Worm (Caenorhabditis elegans): ENCODE measurements around the gene F10D7.4.

The F10D7.4 gene

DNA sequence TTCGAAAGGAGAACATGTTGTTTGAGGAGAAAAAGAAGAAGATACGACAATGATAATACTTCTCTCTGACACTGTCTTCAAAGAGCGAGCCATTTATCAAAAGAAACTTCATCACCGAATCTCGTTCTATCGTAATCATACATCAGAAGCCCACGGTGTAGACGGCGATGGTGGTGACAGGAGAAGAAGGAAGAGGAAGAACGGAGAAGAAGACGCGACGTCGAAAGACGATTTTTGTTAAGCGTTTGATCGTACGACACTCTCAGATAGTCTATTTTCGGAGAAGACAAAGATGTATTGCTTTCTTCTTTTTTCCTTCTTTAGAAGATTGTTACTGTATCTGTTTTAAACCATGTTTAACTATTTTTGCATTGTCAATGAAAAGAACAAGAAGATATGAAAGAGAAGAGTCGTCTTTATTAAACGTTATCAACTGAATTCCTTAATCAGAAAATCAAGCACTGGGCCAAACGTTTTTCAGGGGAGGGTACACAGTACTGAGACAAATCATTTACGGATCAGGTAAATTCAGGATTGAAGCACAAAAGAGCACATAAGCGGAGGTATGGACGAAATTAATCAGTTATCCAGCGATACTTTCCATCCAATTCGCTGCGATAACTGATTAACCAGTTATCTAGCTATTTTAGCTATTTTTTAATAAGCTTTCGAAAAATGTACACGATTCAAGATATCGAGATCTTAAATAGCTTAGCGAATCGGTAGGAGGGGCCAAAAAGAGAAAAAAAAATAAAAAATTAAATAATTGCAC is 38.1 kb upstream of the F10D7.4 start (continued):
- no peak for TF ChIP-seq saeg-2 (GFP tag; IDR thresholded peaks at IDR 0.05)
- TF ChIP-seq tra-1 (GFP tag; IDR thresholded peaks at IDR 0.05) = no peak
- no peak for TF ChIP-seq lir-3 (tag; optimal IDR thresholded peaks at IDR 0.05)
- peak; percentile 5 for TF ChIP-seq nhr-10 (tag; optimal IDR thresholded peaks at IDR 0.05)
- TF ChIP-seq ceh-32 (tag; optimal IDR thresholded peaks at IDR 0.05; ENCODE audit: poor library complexity) = no peak
- TF ChIP-seq spr-3 (GFP tag; optimal IDR thresholded peaks at IDR 0.05) = no peak
- TF ChIP-seq nhr-111 (GFP tag; optimal IDR thresholded peaks at IDR 0.05) = no peak
- TF ChIP-seq ces-1 (GFP tag; optimal IDR thresholded peaks at IDR 0.05) = no peak
- TF ChIP-seq nhr-48 (tag; optimal IDR thresholded peaks at IDR 0.05) = peak; percentile 56
- peak; percentile 61 for TF ChIP-seq ama-1 (optimal IDR thresholded peaks at IDR 0.05)
- TF ChIP-seq ztf-7 (tag; optimal IDR thresholded peaks at IDR 0.05) = no peak
- peak; percentile 39 for TF ChIP-seq mes-2 (tag; optimal IDR thresholded peaks at IDR 0.05; ENCODE audit: poor library complexity, severe bottlenecking)
- TF ChIP-seq nhr-237 (tag; optimal IDR thresholded peaks at IDR 0.05) = no peak
- TF ChIP-seq snpc-1.2 (GFP tag; IDR thresholded peaks at IDR 0.05) = no peak
- TF ChIP-seq tag-97 (GFP tag; IDR thresholded peaks at IDR 0.05) = no peak
- TF ChIP-seq lsy-2 (tag; optimal IDR thresholded peaks at IDR 0.05) = peak; percentile 21 to 74
- TF ChIP-seq arid-1 (GFP tag; conservative IDR thresholded peaks at IDR 0.05) = no peak
- TF ChIP-seq daf-16 (GFP tag; optimal IDR thresholded peaks at IDR 0.05) = no peak
- TF ChIP-seq daf-16 (tag; optimal IDR thresholded peaks at IDR 0.05) = no peak
- no peak for TF ChIP-seq ceh-44 (GFP tag; IDR thresholded peaks at IDR 0.05)
- peak; percentile 51 for TF ChIP-seq mxl-3 (GFP tag; optimal IDR thresholded peaks at IDR 0.05)
- no peak for TF ChIP-seq ZK546.5 (tag; optimal IDR thresholded peaks at IDR 0.05)
- TF ChIP-seq F44E2.7 (GFP tag; IDR thresholded peaks at IDR 0.05) = no peak
- peak in 1 of 2 experiments; percentile 59 for TF ChIP-seq mdl-1 (tag; optimal IDR thresholded peaks at IDR 0.05)
- TF ChIP-seq pha-4 (GFP tag; IDR thresholded peaks at IDR 0.05) = no peak
- no peak for TF ChIP-seq pha-4 (tag; optimal IDR thresholded peaks at IDR 0.05)
- TF ChIP-seq Y48G9A.11 (GFP tag; IDR thresholded peaks at IDR 0.05) = no peak
- TF ChIP-seq rbr-2 (tag; optimal IDR thresholded peaks at IDR 0.05) = peak; percentile 11
- no peak for TF ChIP-seq Y105C5A.15 (GFP tag; IDR thresholded peaks at IDR 0.05)
- no peak for TF ChIP-seq madf-5 (GFP tag; IDR thresholded peaks at IDR 0.05)
- TF ChIP-seq daf-12 (tag; optimal IDR thresholded peaks at IDR 0.05) = no peak
- no peak for TF ChIP-seq set-16 (GFP tag; IDR thresholded peaks at IDR 0.05)
- TF ChIP-seq nhr-11 (tag; optimal IDR thresholded peaks at IDR 0.05) = no peak
- TF ChIP-seq nhr-102 (tag; optimal IDR thresholded peaks at IDR 0.05) = peak; percentile 63
- peak; percentile 25; the same call in 1 of the 2 replicates for TF ChIP-seq Y75B8A.6 (GFP tag; IDR thresholded peaks at IDR 0.05)
- TF ChIP-seq php-3 (GFP tag; IDR thresholded peaks at IDR 0.05) = no peak
- TF ChIP-seq dmd-8 (GFP tag; IDR thresholded peaks at IDR 0.05) = no peak
- TF ChIP-seq dpl-1 (GFP tag; optimal IDR thresholded peaks at IDR 0.05) = no peak
- TF ChIP-seq dve-1 (tag; optimal IDR thresholded peaks at IDR 0.05; ENCODE audit: insufficient read depth) = peak; percentile 52
- TF ChIP-seq ctbp-1 (GFP tag; IDR thresholded peaks at IDR 0.05) = no peak
- no peak for TF ChIP-seq R02D3.7 (tag; optimal IDR thresholded peaks at IDR 0.05)
- no peak for TF ChIP-seq F26F4.8 (GFP tag; conservative IDR thresholded peaks at IDR 0.05)
- no peak for TF ChIP-seq ZK337.2 (GFP tag; IDR thresholded peaks at IDR 0.05)
- no peak; the same call in 1 of the 2 replicates for TF ChIP-seq dmd-6 (GFP tag; IDR thresholded peaks at IDR 0.05)
- no peak for TF ChIP-seq aly-2 (tag; optimal IDR thresholded peaks at IDR 0.05)
- no peak for TF ChIP-seq zip-2 (tag; optimal IDR thresholded peaks at IDR 0.05)
- TF ChIP-seq jun-1 (tag; optimal IDR thresholded peaks at IDR 0.05) = peak; percentile 39
- TF ChIP-seq nhr-77 (tag; optimal IDR thresholded peaks at IDR 0.05) = peak; percentile 50
- no peak for TF ChIP-seq Y5F2A.4 (GFP tag; optimal IDR thresholded peaks at IDR 0.05)
- peak; percentile 77 for TF ChIP-seq ceh-20 (GFP tag; IDR thresholded peaks at IDR 0.05)
- peak; percentile 78 for TF ChIP-seq mep-1 (tag; optimal IDR thresholded peaks at IDR 0.05)

Measured in whole organism, L4 larva.